Worm (Caenorhabditis elegans) whole organism, L3 larva: ENCODE results near the gene sftb-6.

Experiments
- aly-2 ChIP-seq: fragments of 150-350 bp; optimal IDR thresholded peaks from 2 replicates; lab custom pipeline; 2014; ENCODE audit warnings: missing biosample characterization, missing genetic modification characterization
- elt-1 ChIP-seq: fragments of 150-350 bp; optimal IDR thresholded peaks from 2 replicates; lab custom pipeline; 2014; ENCODE audit warnings: missing biosample characterization, missing genetic modification characterization
- elt-2 ChIP-seq: sonication (generic microtip); optimal IDR thresholded peaks from 2 replicates; lab custom pipeline; 2016; ENCODE audit warnings: missing genetic modification reagents, mild to moderate bottlenecking, missing genetic modification characterization, missing compliant biosample characterization
- fkh-10 ChIP-seq: sonication (generic microtip); optimal IDR thresholded peaks from 2 replicates; lab custom pipeline; 2017; ENCODE audit warnings: missing biosample characterization, missing genetic modification reagents, missing genetic modification characterization
- jun-1 ChIP-seq: fragments of 150-350 bp; optimal IDR thresholded peaks from 2 replicates; lab custom pipeline; 2014; ENCODE audit warnings: missing biosample characterization, missing genetic modification reagents, missing genetic modification characterization
- lin-15B ChIP-seq: fragments of 150-350 bp; optimal IDR thresholded peaks from 2 replicates; lab custom pipeline; 2014; ENCODE audit warnings: missing biosample characterization, missing genetic modification characterization
- lsy-12 ChIP-seq: sonication (generic microtip); optimal IDR thresholded peaks from 2 replicates; lab custom pipeline; 2016; ENCODE audit warnings: mild to moderate bottlenecking, missing genetic modification characterization, missing compliant biosample characterization
- nfya-1 ChIP-seq: sonication (generic microtip); optimal IDR thresholded peaks from 2 replicates; lab custom pipeline; 2017; ENCODE audit warnings: missing genetic modification characterization, mild to moderate bottlenecking, missing compliant biosample characterization, antibody characterized with exemption, moderate library complexity; ENCODE audit not compliant: insufficient read depth
- pha-4 ChIP-seq: fragments of 150-350 bp; optimal IDR thresholded peaks from 2 replicates; lab custom pipeline; 2014; ENCODE audit warnings: missing biosample characterization, missing genetic modification reagents, missing genetic modification characterization
- snpc-4 ChIP-seq: fragments of 150-350 bp; optimal IDR thresholded peaks from 2 replicates; lab custom pipeline; 2014; ENCODE audit warnings: missing biosample characterization, missing genetic modification characterization
- unc-39 ChIP-seq: sonication (generic microtip); optimal IDR thresholded peaks from 4 replicates; lab custom pipeline; 2017; ENCODE audit warnings: missing biosample characterization, missing genetic modification characterization
- unc-62 ChIP-seq: fragments of 150-350 bp; sonication (generic microtip); optimal IDR thresholded peaks from 4 replicates; lab custom pipeline; 2014; ENCODE audit warnings: missing biosample characterization, missing genetic modification reagents, missing genetic modification characterization
- zag-1 ChIP-seq: fragments of 150-350 bp; optimal IDR thresholded peaks from 2 replicates; lab custom pipeline; 2014; ENCODE audit warnings: missing biosample characterization, missing genetic modification characterization
- ztf-4 ChIP-seq: fragments of 150-350 bp; optimal IDR thresholded peaks from 2 replicates; lab custom pipeline; 2014; ENCODE audit warnings: missing biosample characterization, missing genetic modification characterization

ce11 chrII:79166-79565, 19.0 kb upstream of the sftb-6 start, which contains the start of gene C23H3.9:
- TF ChIP-seq jun-1 (tag; lab: Kevin White, UChicago) (no peak), lsy-12 (tag; lab: Kevin White, UChicago) (no peak), elt-1 (no peak), aly-2 (no peak), snpc-4 (tag; lab: Kevin White, UChicago) (no peak), unc-62 (GFP tag; lab: Kevin White, UChicago) (no peak), zag-1 (no peak), pha-4 (no peak), elt-2 (tag; lab: Kevin White, UChicago) (no peak), fkh-10 (GFP tag; lab: Kevin White, UChicago) (no peak), unc-39 (no peak), lin-15B (tag; lab: Kevin White, UChicago) (no peak), nfya-1 (tag; lab: Kevin White, UChicago) (no peak), ztf-4 (tag; lab: Kevin White, UChicago) (no peak)
